Worm (Caenorhabditis elegans): ENCODE results near the gene icd-1.
A peak's percentile ranks its signal among the peaks of the same experiment; 100 is the strongest.

The icd-1 gene

DNA sequence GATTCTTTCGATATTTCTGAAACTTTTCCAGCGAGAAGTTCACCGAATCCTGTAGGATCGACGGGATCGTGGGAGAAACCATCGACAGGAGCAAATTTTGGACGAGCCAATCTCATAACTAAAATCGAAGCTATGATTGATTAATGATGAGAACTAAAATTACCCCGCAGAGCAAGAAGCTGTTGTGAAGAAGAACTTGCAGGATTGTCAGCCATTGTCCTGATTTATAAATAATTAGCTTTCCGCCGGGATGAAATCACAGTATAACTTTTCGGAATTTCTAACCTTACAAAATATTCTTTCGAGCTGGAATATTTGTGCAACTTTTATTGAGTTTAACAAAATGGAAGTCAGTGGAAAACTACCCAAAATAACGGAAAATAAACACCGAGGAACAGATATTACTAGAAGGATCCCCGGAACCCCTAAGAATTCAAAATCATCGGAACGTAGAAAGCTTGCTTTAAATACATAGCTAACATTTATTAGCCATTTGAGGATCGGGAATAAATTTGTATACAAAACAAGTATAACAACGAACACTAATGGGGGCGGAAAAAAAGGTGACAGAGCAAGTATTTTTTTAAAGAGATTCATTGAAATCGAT, 1.1 kb downstream of the icd-1 start, which contains the start of gene C56C10.7 (continued):
- no peak for TF ChIP-seq F55B11.4 (tag; optimal IDR thresholded peaks at IDR 0.05; ENCODE audit: borderline replicate concordance, insufficient read depth)
- no peak for TF ChIP-seq Y53F4B.3 (GFP tag; IDR thresholded peaks at IDR 0.05)
- peak; percentile 43 for TF ChIP-seq egl-44 (GFP tag; IDR thresholded peaks at IDR 0.05)
- no peak for TF ChIP-seq zim-3 (tag; optimal IDR thresholded peaks at IDR 0.05)
- TF ChIP-seq hlh-12 (tag; optimal IDR thresholded peaks at IDR 0.05), result no peak
- TF ChIP-seq F52B5.7 (tag; optimal IDR thresholded peaks at IDR 0.05), result peak; percentile 36
- no peak for TF ChIP-seq Y79H2A.3 (GFP tag; conservative IDR thresholded peaks at IDR 0.05)
- TF ChIP-seq egrh-3 (GFP tag; IDR thresholded peaks at IDR 0.05), result no peak
- peak; percentile 72; the same call in 1 of the 2 replicates for TF ChIP-seq pbrm-1 (GFP tag; IDR thresholded peaks at IDR 0.05)
- TF ChIP-seq nhr-27 (tag; optimal IDR thresholded peaks at IDR 0.05), result peak; percentile 49
- TF ChIP-seq ama-1 (optimal IDR thresholded peaks at IDR 0.05), result no peak
- TF ChIP-seq ama-1 (GFP tag; optimal IDR thresholded peaks at IDR 0.05), result peak in 1 of 2 experiments; percentile 62
- TF ChIP-seq ekl-4 (GFP tag; IDR thresholded peaks at IDR 0.05), result peak; percentile 93
- TF ChIP-seq attf-5 (GFP tag; optimal IDR thresholded peaks at IDR 0.05), result no peak
- TF ChIP-seq tbx-9 (tag; optimal IDR thresholded peaks at IDR 0.05; ENCODE audit: borderline replicate concordance), result no peak
- TF ChIP-seq die-1 (tag; optimal IDR thresholded peaks at IDR 0.05), result peak; percentile 38
- peak; percentile 32 for TF ChIP-seq snpc-1.1 (tag; optimal IDR thresholded peaks at IDR 0.05; ENCODE audit: insufficient read depth)
- peak; percentile 91 for TF ChIP-seq F39B2.1 (GFP tag; IDR thresholded peaks at IDR 0.05)
- TF ChIP-seq him-1 (tag; optimal IDR thresholded peaks at IDR 0.05), result peak; percentile 19
- TF ChIP-seq hsf-1 (GFP tag; IDR thresholded peaks at IDR 0.05), result peak; percentile 88
- TF ChIP-seq dpff-1 (tag; optimal IDR thresholded peaks at IDR 0.05), result peak; percentile 34
- peak; percentile 55 for TF ChIP-seq atf-7 (tag; optimal IDR thresholded peaks at IDR 0.05)
- TF ChIP-seq tlf-1 (GFP tag; optimal IDR thresholded peaks at IDR 0.05), result peak; percentile 87
- peak; percentile 67 for TF ChIP-seq snpc-1.3 (tag; optimal IDR thresholded peaks at IDR 0.05; ENCODE audit: insufficient read depth)
- peak; percentile 85 for TF ChIP-seq attf-6 (GFP tag; IDR thresholded peaks at IDR 0.05)
- TF ChIP-seq ets-4 (GFP tag; optimal IDR thresholded peaks at IDR 0.05), result no peak
- TF ChIP-seq repo-1 (tag; optimal IDR thresholded peaks at IDR 0.05), result peak; percentile 84
- TF ChIP-seq F33H1.4 (GFP tag; IDR thresholded peaks at IDR 0.05), result peak; percentile 30; the same call in 1 of the 2 replicates
- no peak for TF ChIP-seq bed-2 (GFP tag; IDR thresholded peaks at IDR 0.05)

DNA sequence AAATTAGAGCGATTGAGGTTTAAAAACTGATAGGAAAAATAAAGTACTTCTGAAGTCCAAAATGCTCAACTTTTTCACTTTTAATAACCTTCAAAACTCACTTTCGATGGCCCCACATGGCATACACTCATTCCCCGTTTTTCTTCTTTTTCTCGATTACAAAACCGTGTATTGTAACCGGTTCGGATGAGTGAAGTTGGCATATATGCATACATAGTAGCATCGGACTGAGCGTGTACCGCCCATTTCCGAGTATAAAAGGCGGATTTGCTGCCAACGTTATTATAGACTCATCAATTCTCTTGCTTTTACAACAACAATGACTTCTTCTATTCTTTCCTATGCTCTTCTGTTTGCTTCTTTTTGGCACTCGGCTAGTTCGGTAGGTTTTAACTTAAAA, 5.7 kb downstream of the icd-1 start, which contains the start of gene C56C10.4:
TSS of gene C56C10.4 (plus strand) at position 301 of the 400 bp plus-strand sequence.
- TF ChIP-seq fkh-3 (tag; optimal IDR thresholded peaks at IDR 0.05) (no peak), ceh-40 (GFP tag; IDR thresholded peaks at IDR 0.05) (no peak)

DNA sequence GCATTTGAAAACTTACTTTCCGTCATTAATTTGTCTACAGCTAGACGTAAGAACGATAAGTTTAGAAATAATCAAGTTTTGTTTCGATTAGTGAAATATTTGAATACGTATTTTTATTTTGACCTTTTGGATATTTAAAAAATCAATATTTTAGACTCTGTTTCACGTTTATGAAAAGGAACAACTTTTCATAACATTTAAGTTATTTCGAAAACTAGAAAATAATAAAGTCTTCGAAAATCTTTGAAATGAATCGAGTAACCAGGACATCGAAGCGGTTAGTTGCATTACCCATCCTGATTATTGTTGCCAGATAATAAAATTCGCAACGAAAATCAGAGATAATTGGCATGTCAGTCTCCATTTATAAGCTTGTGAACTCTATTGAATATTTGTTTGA, 7.2 kb downstream of the icd-1 start, which contains the start of gene C56C10.6:
TSS of gene C56C10.6 (minus strand) at position 101 of the 400 bp plus-strand sequence.
- TF ChIP-seq pbrm-1 (GFP tag; IDR thresholded peaks at IDR 0.05) (no peak), ztf-22 (GFP tag; optimal IDR thresholded peaks at IDR 0.05) (no peak), him-1 (tag; optimal IDR thresholded peaks at IDR 0.05) (no peak), snpc-3.4 (tag; optimal IDR thresholded peaks at IDR 0.05) (no peak), unc-62 (GFP tag; optimal IDR thresholded peaks at IDR 0.05) (no peak), F33H1.4 (GFP tag; IDR thresholded peaks at IDR 0.05) (no peak), snpc-1.3 (tag; optimal IDR thresholded peaks at IDR 0.05; ENCODE audit: insufficient read depth) (no peak), madf-6 (GFP tag; IDR thresholded peaks at IDR 0.05) (no peak), Y67H2A.10 (GFP tag; conservative IDR thresholded peaks at IDR 0.05) (no peak), hmg-1.2 (GFP tag; IDR thresholded peaks at IDR 0.05) (no peak), ekl-4 (GFP tag; IDR thresholded peaks at IDR 0.05) (no peak)
